Worm (Caenorhabditis elegans) whole organism, L4/young adult: Measurements from ENCODE around the gene C55A6.11.
"Not testable (repeated sequence)": the region's sequence is repeated elsewhere in the genome, so short reads cannot be mapped to it uniquely, and the experiment has no call there.

Experiments used
- W03F9.2 ChIP-seq: fragments of 150-350 bp; optimal IDR thresholded peaks from 2 replicates; lab custom pipeline; 2014; ENCODE audit warnings: missing biosample characterization, missing genetic modification characterization
- dao-5 ChIP-seq: sonication (generic microtip); optimal IDR thresholded peaks from 2 replicates; lab custom pipeline; 2016; ENCODE audit warnings: missing genotype, missing genetic modification characterization, moderate library complexity, missing compliant biosample characterization
- him-1 ChIP-seq: sonication (generic microtip); optimal IDR thresholded peaks from 2 replicates; lab custom pipeline; 2016; ENCODE audit warnings: missing genotype, missing genetic modification reagents, missing genetic modification characterization, missing compliant biosample characterization

DNA sequence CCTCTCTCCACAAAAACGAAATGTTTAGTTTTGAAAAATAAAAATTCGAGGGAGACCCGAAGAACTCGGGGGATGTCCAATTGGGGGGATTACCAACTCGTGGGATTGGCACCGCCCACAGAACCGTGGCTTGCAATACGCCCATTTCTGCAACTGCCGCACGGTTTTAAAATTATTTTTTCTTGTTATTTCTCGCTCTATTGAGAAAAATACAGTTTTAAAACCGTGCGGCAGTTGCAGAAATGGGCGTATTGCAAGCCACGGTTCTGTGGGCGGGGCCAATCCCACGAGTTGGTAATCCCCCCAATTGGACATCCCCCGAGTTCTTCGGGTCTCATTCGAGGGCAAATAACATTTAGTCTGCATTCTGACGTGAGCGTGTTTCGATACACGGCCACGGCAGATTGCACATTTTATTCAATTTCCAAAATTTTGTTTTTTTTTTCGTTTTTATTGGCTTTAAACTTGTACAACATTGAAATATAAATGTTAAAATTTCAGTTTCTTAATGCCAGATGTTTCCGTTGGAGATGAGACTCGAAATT is 15.4 kb upstream of the C55A6.11 start, which contains the start of the genes C55A6.1 and C55A6.10:
- not testable (repeated sequence) for TF ChIP-seq him-1, dao-5
- TF ChIP-seq W03F9.2 (tag; lab: Kevin White, UChicago), result peak; percentile 56
